Fruit fly (Drosophila melanogaster): ENCODE results near the gene CG1824.

The CG1824 gene

DNA sequence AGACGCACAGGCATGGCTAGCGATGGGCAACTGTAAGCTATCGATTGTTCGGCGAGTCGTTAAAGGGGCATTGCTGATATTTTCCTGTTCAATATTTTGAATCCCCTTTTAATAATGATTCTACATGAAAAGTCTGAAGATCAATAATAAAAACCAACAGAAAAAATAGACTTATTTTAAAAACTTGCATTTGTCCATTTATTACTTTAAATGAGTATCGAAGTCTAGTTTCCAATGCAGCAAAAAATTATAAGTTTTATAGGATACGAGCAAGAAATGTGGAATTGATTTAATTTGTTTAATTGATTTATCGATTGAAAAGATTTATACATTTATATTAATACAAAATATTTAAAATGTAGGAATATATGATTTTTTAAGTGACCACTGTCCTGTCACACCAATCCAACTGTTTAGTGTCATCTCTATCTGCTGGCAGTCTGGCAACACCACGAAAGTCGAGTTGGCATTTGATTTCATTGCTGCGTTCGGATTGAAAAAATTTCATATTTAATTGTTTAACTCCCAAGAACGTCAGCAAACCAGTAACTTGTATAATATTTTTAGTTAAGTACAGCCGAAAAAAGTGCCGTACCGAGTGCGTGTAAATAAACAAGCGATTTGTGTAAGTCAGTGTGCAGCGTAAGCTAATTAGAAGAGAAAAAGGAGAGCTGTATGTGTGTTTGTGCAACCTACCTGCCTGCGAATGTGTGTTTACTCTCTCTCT, at the start of gene CG1824, which contains the start of gene Sec16:
Gene CG1824, minus strand, starts transcription at position 15 of the 727 bp plus-strand sequence.
Gene Sec16, plus strand, starts transcription at position 438 of the 727 bp plus-strand sequence.
- TF ChIP-seq CG9948 (tag; optimal IDR thresholded peaks at IDR 0.05) (peak; percentile 11), CG34367 (tag; optimal IDR thresholded peaks at IDR 0.05) (no peak), rn (GFP tag; IDR thresholded peaks at IDR 0.05) (no peak), Snoo (tag; optimal IDR thresholded peaks at IDR 0.05) (peak; percentile 11), CG15710 (tag; optimal IDR thresholded peaks at IDR 0.05) (peak; percentile 29), EcR (GFP tag; optimal IDR thresholded peaks at IDR 0.05) (no peak), CG14655 (GFP tag; optimal IDR thresholded peaks at IDR 0.05) (no peak), CG8159 (tag; optimal IDR thresholded peaks at IDR 0.05) (peak; percentile 29)

DNA sequence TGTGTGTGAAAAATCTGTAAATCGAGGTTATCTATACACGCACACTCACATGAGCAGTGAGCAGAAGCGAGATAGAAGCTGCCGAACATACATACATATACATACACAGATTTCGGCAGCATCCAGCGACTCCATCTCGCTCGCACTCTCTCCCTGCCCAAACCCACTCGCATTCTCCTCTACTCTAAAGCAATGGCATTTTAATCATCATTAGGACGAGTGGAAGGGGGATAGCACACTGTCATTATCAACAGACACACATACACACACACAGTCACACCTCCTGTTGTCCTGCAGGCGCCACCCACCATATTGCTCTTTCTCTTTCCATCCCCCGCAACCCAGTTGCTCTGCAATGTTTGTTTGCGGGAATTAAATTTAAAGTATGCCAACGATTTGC, 38.6 kb upstream of the CG1824 start:
- TF ChIP-seq CG8159 (tag; optimal IDR thresholded peaks at IDR 0.05) (no peak), CG13204 (GFP tag; optimal IDR thresholded peaks at IDR 0.05) (no peak), CG34367 (tag; optimal IDR thresholded peaks at IDR 0.05) (no peak), CG17806 (tag; optimal IDR thresholded peaks at IDR 0.05) (no peak)

DNA sequence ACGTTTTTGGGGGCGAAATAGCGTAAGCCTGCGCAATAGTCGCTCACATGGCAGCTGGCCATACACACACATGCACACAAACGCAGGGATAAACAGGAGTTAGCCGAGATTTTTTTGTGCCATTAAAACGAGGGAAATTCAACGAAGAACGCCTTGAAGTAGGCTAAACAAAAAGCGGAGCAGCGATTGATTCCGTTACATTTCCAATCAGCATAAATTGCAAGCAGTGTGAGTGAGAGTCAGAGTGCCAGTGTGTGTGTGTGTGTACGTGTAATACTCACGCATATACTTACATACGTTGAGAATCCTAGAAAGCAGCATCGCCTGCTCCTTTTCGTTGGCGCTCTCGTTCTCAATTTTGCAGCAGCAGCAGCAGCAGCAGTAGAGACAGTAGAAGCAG, 37.8 kb upstream of the CG1824 start:
- TF ChIP-seq Snoo (tag; optimal IDR thresholded peaks at IDR 0.05) = no peak
- TF ChIP-seq CG13204 (GFP tag; optimal IDR thresholded peaks at IDR 0.05) = no peak
- TF ChIP-seq Ets98B (GFP tag; IDR thresholded peaks at IDR 0.05) = no peak
- TF ChIP-seq gl (tag; optimal IDR thresholded peaks at IDR 0.05) = no peak
- TF ChIP-seq fd96Ca (GFP tag; IDR thresholded peaks at IDR 0.05) = no peak
- no peak for TF ChIP-seq CG4496 (GFP tag; IDR thresholded peaks at IDR 0.05)
- no peak for TF ChIP-seq CG9948 (tag; optimal IDR thresholded peaks at IDR 0.05)
- TF ChIP-seq D1 (tag; optimal IDR thresholded peaks at IDR 0.05) = no peak
- no peak for TF ChIP-seq CG32121 (GFP tag; IDR thresholded peaks at IDR 0.05)
- TF ChIP-seq CG34367 (tag; optimal IDR thresholded peaks at IDR 0.05) = no peak
- TF ChIP-seq CG8301 (tag; optimal IDR thresholded peaks at IDR 0.05) = no peak
- TF ChIP-seq Pif1A (GFP tag; optimal IDR thresholded peaks at IDR 0.05) = no peak
- no peak for TF ChIP-seq CG15710 (tag; optimal IDR thresholded peaks at IDR 0.05)
- no peak for TF ChIP-seq CG14655 (GFP tag; optimal IDR thresholded peaks at IDR 0.05)
- no peak for TF ChIP-seq Pif1B (GFP tag; optimal IDR thresholded peaks at IDR 0.05)
- no peak for TF ChIP-seq CG8159 (tag; optimal IDR thresholded peaks at IDR 0.05)
- TF ChIP-seq rn (GFP tag; IDR thresholded peaks at IDR 0.05) = no peak
- no peak for TF ChIP-seq EcR (GFP tag; optimal IDR thresholded peaks at IDR 0.05)

DNA sequence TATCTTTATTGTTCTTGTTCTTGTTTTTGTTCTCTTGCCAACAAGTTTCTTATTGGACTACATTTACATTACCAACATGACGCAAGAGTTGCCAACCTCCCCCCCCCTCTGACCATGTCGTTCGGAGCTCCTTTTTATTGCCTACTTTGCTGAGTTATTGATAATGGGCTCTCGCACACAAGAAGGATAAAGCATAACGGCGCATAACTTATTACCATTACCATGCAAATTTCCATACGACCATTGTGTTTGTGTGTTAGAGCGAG, 36.7 kb upstream of the CG1824 start:
- no peak for TF ChIP-seq CG8301 (tag; optimal IDR thresholded peaks at IDR 0.05)

DNA sequence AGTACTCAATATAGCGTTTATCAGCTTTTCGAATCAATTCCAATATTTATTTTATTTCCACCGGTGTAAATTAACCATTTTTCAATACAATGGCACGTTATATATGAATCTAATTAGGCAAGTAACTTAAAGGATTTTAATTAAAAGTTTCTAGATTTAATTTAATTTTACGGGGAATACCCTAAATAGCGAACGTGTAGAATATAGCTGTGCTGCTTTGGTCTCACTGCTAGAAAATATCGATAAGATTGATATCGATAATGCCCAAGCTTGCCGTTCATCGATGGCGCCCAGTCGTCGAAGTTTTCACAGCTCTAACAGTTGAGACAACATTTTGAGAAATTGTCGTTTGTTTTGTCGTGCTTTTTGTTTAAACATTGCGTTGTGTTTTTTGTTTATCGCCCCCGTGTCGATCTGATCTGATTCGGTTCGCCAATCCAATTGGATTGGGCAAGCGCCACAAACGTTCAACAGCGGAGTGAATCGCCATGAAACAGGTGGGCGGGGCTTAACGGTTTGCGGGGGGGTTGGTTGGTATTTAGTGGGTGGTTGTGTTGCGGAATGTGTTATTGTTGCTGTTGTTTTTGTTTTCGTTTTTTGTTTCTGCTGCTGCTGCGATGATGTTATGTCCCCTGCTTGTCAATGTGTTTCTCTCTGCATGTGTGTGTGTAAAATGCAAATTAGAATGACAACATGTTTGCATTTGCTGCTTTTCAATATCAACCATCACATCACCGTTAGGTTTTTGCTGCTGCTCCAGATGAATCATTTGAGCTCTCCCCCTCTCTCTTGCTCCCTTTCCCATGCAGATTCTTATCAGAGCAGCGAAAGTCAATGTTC, 36.1 kb upstream of the CG1824 start, which contains the start of gene Tomosyn:
Gene Tomosyn, plus strand, starts transcription at position 289 of the 840 bp plus-strand sequence.
- TF ChIP-seq CG14655 (GFP tag; optimal IDR thresholded peaks at IDR 0.05) (no peak), Ets98B (GFP tag; IDR thresholded peaks at IDR 0.05) (0 out of 2 replicates have a peak, but pooled peaks have one; percentile 14), CG15710 (tag; optimal IDR thresholded peaks at IDR 0.05) (peak; percentile 23), EcR (GFP tag; optimal IDR thresholded peaks at IDR 0.05) (peak; percentile 35), CG34367 (tag; optimal IDR thresholded peaks at IDR 0.05) (no peak), CG8159 (tag; optimal IDR thresholded peaks at IDR 0.05) (no peak)

DNA sequence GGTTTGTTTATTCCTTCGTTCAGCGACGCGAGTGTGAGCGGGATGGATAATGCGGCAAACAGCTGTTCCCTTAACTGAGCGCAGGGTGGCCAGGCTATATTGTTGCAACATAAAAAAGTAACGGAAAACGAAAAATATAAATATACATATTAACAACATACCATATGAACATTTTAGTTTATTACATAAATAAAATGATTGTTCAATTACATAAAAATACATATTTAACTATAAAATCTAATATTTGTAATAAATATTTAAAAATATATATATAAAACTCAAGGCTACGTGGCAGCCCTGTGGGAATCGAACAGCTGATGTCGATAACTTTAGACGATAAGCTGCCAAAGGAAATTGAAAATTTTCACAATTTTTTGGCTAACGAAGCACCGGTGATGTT, 34.1 kb upstream of the CG1824 start, which contains the start of the genes Aven and CG2540:
Gene Aven, minus strand, starts transcription at position 77 of the 400 bp plus-strand sequence.
Gene CG2540, plus strand, starts transcription at position 315 of the 400 bp plus-strand sequence.
- TF ChIP-seq CG14655 (GFP tag; optimal IDR thresholded peaks at IDR 0.05) (peak; percentile 82), CG34367 (tag; optimal IDR thresholded peaks at IDR 0.05) (peak; percentile 58), Pif1A (GFP tag; optimal IDR thresholded peaks at IDR 0.05) (no peak), CG10348 (GFP tag; IDR thresholded peaks at IDR 0.05) (no peak), CG8159 (tag; optimal IDR thresholded peaks at IDR 0.05) (peak; percentile 82), CG9948 (tag; optimal IDR thresholded peaks at IDR 0.05) (peak; percentile 74), Ets98B (GFP tag; IDR thresholded peaks at IDR 0.05) (no peak; the same call in 1 of the 2 replicates), CG13204 (GFP tag; optimal IDR thresholded peaks at IDR 0.05) (peak; percentile 4), Pif1B (GFP tag; optimal IDR thresholded peaks at IDR 0.05) (peak; percentile 66), D1 (tag; optimal IDR thresholded peaks at IDR 0.05) (peak; percentile 4), gl (tag; optimal IDR thresholded peaks at IDR 0.05) (peak; percentile 6), fd96Ca (GFP tag; IDR thresholded peaks at IDR 0.05) (peak; percentile 66; the same call in 2 of the 3 replicates), EcR (GFP tag; optimal IDR thresholded peaks at IDR 0.05) (no peak), Snoo (tag; optimal IDR thresholded peaks at IDR 0.05) (peak; percentile 75), CG17806 (tag; optimal IDR thresholded peaks at IDR 0.05) (peak; percentile 69), CG12605 (GFP tag; IDR thresholded peaks at IDR 0.05) (peak; percentile 43; the same call in 1 of the 2 replicates), rn (GFP tag; IDR thresholded peaks at IDR 0.05) (no peak), CG32121 (GFP tag; IDR thresholded peaks at IDR 0.05) (no peak; the same call in 1 of the 2 replicates), CG4496 (GFP tag; IDR thresholded peaks at IDR 0.05) (peak; percentile 44; the same call in 1 of the 3 replicates), CG15710 (tag; optimal IDR thresholded peaks at IDR 0.05) (peak; percentile 80), CG8301 (tag; optimal IDR thresholded peaks at IDR 0.05) (peak; percentile 67)
